Worm (Caenorhabditis elegans) whole organism, L4/young adult: ENCODE results near the gene col-148.

Source experiments
- W03F9.2 ChIP-seq: fragments of 150-350 bp; optimal IDR thresholded peaks from 2 replicates; lab custom pipeline; 2014; ENCODE audit warnings: missing biosample characterization, missing genetic modification characterization
- dao-5 ChIP-seq: sonication (generic microtip); optimal IDR thresholded peaks from 2 replicates; lab custom pipeline; 2016; ENCODE audit warnings: missing genotype, missing genetic modification characterization, moderate library complexity, missing compliant biosample characterization
- him-1 ChIP-seq: sonication (generic microtip); optimal IDR thresholded peaks from 2 replicates; lab custom pipeline; 2016; ENCODE audit warnings: missing genotype, missing genetic modification reagents, missing genetic modification characterization, missing compliant biosample characterization

Gene col-148

DNA sequence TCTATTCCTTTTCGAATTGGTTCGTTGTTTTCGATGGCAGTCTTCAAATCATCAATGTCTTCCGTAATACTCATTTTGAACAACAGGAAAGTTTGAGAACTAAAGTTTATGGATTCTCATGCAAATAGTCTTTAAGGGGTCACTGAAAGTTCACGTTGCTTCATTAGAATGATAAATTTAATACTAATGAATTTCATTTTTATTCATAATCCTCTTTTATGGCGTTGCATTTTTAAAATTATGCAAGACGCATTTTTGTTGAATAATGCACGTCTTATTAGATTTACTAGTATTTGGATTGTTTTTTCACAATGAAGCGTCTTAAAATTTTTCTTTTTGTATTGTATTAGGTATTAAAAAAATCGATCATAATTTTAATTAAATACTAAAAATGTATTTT, 1.6 kb downstream of the col-148 start, which contains the start of gene C12D8.9:
Gene C12D8.9 (minus strand): TSS at position 101 of the 400 bp plus-strand sequence.
- no peak for TF ChIP-seq him-1 (tag; lab: Kevin White, UChicago)
- TF ChIP-seq dao-5 (tag; lab: Kevin White, UChicago), result no peak
- TF ChIP-seq W03F9.2 (tag; lab: Kevin White, UChicago), result no peak

- TF ChIP-seq W03F9.2 (tag; lab: Kevin White, UChicago) (no peak), him-1 (tag; lab: Kevin White, UChicago) (no peak), dao-5 (tag; lab: Kevin White, UChicago) (no peak)
These were observed 2.6 kb downstream of the col-148 start for ce11 chrV:10244018-10244720.

- TF ChIP-seq W03F9.2 (tag; lab: Kevin White, UChicago) (no peak), him-1 (tag; lab: Kevin White, UChicago) (no peak), dao-5 (tag; lab: Kevin White, UChicago) (no peak)
These were observed 4.1 kb downstream of the col-148 start for ce11 chrV:10245615-10246014.

- TF ChIP-seq W03F9.2 (tag; lab: Kevin White, UChicago) (no peak), dao-5 (tag; lab: Kevin White, UChicago) (no peak), him-1 (tag; lab: Kevin White, UChicago) (no peak)
These were observed 4.9 kb downstream of the col-148 start for ce11 chrV:10246443-10246885.

DNA sequence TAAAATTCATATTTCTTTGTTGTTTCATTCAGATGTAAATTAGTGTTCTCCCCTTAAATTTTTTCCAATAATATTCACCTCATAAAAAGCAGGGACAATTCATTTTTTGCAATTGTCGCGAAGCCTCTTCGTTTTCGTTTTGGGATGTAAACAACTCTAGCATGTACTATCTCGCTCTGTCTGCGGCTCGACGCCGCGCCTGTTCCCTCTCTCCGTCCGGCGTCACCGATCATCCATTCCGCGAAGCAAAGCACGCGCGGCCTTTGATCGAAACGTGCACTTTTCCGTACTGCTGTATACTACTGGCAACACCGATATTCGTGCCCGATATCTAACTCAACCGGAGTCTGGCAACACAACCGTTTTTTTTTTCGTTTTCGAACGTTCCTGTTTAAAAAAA, 5.4 kb downstream of the col-148 start:
- TF ChIP-seq him-1 (tag; lab: Kevin White, UChicago) (no peak), dao-5 (tag; lab: Kevin White, UChicago) (no peak), W03F9.2 (tag; lab: Kevin White, UChicago) (no peak)

DNA sequence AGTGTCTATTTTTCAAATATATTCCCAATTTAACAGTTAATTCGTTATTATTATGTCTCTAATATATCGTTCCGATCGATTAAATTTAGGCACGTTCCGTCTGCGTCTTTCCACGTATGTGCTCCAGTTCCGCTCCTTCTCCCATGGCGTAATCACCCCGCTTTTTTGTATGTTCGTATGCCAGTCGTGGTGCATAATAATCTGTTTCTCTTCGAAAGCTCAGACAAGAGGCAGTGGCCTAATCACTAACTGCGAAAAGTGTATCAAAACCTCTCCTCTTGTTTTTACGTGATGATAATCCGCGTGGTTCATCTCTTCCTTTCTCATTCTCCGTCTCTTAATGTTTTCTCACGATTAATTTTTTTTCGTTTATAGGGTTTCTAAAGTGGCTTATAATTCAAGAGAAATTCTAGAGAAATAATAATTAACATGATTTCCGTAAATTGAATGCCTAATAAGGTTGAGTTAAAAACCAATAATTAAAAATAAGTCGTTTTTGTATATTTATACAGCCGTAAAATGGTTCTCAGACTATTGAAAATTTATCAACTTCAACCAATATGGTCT, 6.2 kb downstream of the col-148 start:
- TF ChIP-seq dao-5 (tag; lab: Kevin White, UChicago) (no peak), him-1 (tag; lab: Kevin White, UChicago) (no peak), W03F9.2 (tag; lab: Kevin White, UChicago) (no peak)

ce11 chrV:10248255-10248979, 6.9 kb downstream of the col-148 start, which contains the start of gene akt-1:
Gene akt-1, plus strand, starts transcription at chrV:10248905.
- TF ChIP-seq him-1 (tag; lab: Kevin White, UChicago) (no peak), dao-5 (tag; lab: Kevin White, UChicago) (no peak), W03F9.2 (tag; lab: Kevin White, UChicago) (no peak)

- TF ChIP-seq dao-5 (tag; lab: Kevin White, UChicago) (no peak), W03F9.2 (tag; lab: Kevin White, UChicago) (no peak), him-1 (tag; lab: Kevin White, UChicago) (no peak)
These were observed 8.0 kb downstream of the col-148 start for ce11 chrV:10249515-10249914.

DNA sequence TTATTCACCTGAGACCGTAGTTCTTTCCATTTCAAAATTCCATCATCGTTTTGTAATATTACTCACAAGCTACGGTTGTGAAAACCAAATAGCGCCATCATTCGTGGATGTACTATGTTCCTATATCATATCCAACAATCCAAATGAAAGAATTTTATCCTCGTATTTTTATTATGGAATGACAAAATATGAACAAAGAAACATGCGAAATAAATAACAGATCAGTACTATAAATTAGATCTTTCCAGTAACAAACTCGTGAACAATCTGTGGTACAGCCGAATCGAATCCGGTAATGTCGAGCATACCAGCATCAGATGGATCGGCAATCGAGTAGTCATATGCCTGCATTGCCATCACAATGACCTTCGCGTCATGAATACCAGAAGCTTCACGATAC, 11.1 kb downstream of the col-148 start:
- TF ChIP-seq W03F9.2 (tag; lab: Kevin White, UChicago) (no peak), dao-5 (tag; lab: Kevin White, UChicago) (no peak), him-1 (tag; lab: Kevin White, UChicago) (no peak)

DNA sequence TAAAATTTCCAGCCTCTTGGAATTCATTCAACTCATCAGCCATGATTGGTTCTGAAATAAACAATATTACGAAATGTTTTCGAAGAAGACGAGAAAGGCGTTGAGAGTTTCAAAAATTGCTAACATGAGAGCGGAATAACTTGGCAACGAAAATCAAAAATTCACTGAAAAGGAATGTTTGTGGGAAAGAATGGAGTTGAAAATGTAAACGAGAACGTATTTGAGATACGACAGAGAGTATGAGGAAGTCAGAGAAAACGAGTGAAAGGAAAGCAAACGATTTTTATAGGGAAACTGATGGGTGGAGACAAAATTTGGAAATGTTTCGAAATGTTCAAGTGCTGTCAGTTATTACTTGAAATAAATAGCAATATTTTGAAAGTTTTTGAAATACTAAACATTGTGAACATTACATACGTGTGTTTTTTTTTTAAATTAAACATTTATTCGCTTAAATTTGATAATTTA, 13.5 kb downstream of the col-148 start, which contains the start of gene rop-1:
Gene rop-1 (minus strand): TSS at position 51 of the 468 bp plus-strand sequence.
- TF ChIP-seq W03F9.2 (tag; lab: Kevin White, UChicago) (no peak), him-1 (tag; lab: Kevin White, UChicago) (no peak), dao-5 (tag; lab: Kevin White, UChicago) (no peak)

DNA sequence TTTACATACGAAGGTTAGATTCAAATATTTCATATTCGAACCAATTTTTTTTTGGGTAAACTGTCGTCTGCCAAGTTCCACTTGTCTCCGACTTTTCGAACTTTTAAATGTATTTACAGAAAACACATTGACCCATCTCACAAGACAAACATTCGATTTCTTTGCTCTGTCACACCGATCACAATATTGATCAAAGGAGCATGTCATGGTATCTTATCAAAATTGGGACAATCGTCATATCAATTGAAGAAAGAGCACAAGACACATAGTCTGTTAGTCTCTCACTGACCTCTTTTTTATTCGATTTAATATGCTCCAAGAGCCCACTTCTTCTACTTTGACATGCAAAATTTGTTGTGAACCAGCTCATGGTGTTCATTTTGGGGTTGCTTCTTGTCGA, 14.5 kb downstream of the col-148 start, which contains the start of gene nhr-232:
Gene nhr-232 (plus strand): TSS at position 121 of the 400 bp plus-strand sequence.
- TF ChIP-seq dao-5 (tag; lab: Kevin White, UChicago) (no peak), him-1 (tag; lab: Kevin White, UChicago) (no peak), W03F9.2 (tag; lab: Kevin White, UChicago) (no peak)

- TF ChIP-seq W03F9.2 (tag; lab: Kevin White, UChicago) (no peak), him-1 (tag; lab: Kevin White, UChicago) (peak; percentile 15)
These were observed 18.9 kb downstream of the col-148 start, which contains the start of gene sri-18 for ce11 chrV:10260460-10260859. Gene sri-18, minus strand, starts transcription at chrV:10260560.

ce11 chrV:10265019-10265418, 23.5 kb downstream of the col-148 start:
- TF ChIP-seq dao-5 (tag; lab: Kevin White, UChicago), result no peak
- TF ChIP-seq W03F9.2 (tag; lab: Kevin White, UChicago), result no peak
- no peak for TF ChIP-seq him-1 (tag; lab: Kevin White, UChicago)
